Worm (Caenorhabditis elegans): ENCODE measurements around the gene npr-20.

DNA sequence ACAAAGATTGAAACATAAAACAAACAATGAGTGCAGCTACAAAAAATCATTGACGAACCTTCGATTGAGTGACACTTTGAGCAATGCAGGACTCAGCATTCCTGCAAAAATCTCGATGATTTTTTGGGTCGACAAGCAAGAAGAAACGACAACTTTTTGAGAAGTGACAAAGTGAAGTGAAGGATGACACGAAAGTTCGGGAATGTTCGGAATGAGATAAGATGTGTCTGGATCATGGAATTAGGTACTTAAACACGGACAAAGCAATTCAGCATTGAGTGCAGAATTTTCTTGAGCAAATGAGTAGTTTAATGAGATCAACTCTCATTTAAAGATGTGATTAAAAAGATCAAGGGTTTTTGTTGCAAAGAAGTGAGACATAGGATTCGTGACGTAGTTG is 8.9 kb upstream of the npr-20 start, which contains the start of gene T07D4.2:
- TF ChIP-seq nhr-28 (tag; optimal IDR thresholded peaks at IDR 0.05), result no peak
- no peak for TF ChIP-seq unc-130 (GFP tag; optimal IDR thresholded peaks at IDR 0.05)
- TF ChIP-seq hlh-30 (tag; optimal IDR thresholded peaks at IDR 0.05; ENCODE audit: insufficient read depth), result no peak
- no peak for TF ChIP-seq attf-4 (tag; optimal IDR thresholded peaks at IDR 0.05)
